Worm (Caenorhabditis elegans): ENCODE data around the gene btb-5.

Gene btb-5

DNA sequence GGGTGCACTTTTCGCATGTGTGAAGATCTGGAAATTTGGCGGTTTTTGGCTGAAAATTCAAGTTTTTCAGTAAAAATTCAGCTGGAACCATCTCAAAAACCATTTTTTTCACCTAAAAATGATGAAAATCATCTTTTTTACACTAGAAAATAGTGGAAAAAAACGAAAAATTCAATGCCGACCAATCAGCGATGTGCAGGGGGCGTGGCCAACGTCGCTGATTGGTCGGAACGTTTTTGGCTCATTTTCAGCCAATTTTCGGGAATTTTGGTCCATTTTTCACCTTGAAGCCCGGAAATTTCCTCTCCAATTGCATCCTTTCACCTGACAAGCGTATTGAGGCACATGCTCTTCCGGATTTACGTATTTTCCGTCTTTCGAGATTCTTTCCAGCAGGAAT is 23.4 kb upstream of the btb-5 start:
- peak; percentile 97 for TF ChIP-seq nfya-1 (tag; optimal IDR thresholded peaks at IDR 0.05)
- no peak for TF ChIP-seq ceh-22 (tag; optimal IDR thresholded peaks at IDR 0.05)

DNA sequence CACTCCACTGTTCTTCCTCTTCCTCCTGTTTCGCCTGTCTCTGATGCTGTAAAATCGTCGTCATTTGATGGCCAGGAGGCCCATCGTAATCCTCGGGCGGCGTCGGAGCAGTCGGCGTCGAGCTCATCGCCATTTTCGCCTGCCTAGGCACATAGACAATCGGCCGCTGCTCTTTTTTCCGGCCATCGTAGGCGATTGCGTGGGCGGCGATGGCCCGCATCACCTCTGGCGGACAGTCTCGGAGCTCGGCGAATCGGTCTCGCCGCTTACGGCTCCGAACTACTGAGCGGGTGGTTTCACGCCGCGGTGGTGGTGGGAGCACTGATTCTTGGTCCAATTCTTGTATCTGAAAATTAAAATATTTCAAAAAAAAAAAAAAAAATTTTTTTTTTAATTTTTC is 11.1 kb upstream of the btb-5 start:
- TF ChIP-seq T23F11.4 (GFP tag; optimal IDR thresholded peaks at IDR 0.05): no peak
- no peak for TF ChIP-seq ceh-24 (tag; optimal IDR thresholded peaks at IDR 0.05)
- TF ChIP-seq pag-3 (tag; optimal IDR thresholded peaks at IDR 0.05; ENCODE audit: borderline replicate concordance): no peak
- no peak for TF ChIP-seq sox-2 (GFP tag; IDR thresholded peaks at IDR 0.05)
- TF ChIP-seq unc-42 (tag; optimal IDR thresholded peaks at IDR 0.05): no peak
- no peak for TF ChIP-seq fkh-6 (tag; optimal IDR thresholded peaks at IDR 0.05)
- no peak for TF ChIP-seq pat-9 (tag; optimal IDR thresholded peaks at IDR 0.05)
- TF ChIP-seq syd-9 (tag; optimal IDR thresholded peaks at IDR 0.05): no peak
- no peak for TF ChIP-seq ztf-16 (tag; optimal IDR thresholded peaks at IDR 0.05)
- no peak for TF ChIP-seq ceh-9 (tag; optimal IDR thresholded peaks at IDR 0.05)
- no peak for TF ChIP-seq elt-4 (tag; optimal IDR thresholded peaks at IDR 0.05)
- TF ChIP-seq lim-6 (tag; optimal IDR thresholded peaks at IDR 0.05): no peak
- no peak for TF ChIP-seq tbx-2 (tag; optimal IDR thresholded peaks at IDR 0.05)
- no peak for TF ChIP-seq hlh-8 (tag; optimal IDR thresholded peaks at IDR 0.05)
- TF ChIP-seq ceh-6 (GFP tag; optimal IDR thresholded peaks at IDR 0.05): no peak
- TF ChIP-seq pros-1 (tag; optimal IDR thresholded peaks at IDR 0.05): no peak

DNA sequence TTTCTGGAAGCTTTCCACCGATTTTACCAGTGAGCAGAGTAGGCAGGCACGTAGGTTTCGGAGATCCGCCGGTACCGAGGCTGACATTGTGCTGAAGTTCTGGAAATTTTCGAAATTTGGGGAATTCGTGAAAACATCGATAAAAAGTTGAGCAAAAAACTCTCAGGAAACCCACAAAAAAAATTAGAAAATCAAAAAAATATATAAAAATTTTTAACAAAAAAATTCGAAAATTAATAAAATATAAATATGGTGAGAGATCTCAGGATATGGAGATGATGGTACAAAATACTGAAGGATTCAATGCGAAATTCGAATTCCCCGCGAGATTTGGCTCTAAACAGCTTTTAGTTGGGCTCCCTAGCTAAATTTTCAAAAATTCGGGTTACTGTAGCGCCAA is 8.7 kb upstream of the btb-5 start, which contains the start of gene spt-4:
TSS of gene spt-4 (minus strand) at position 101 of the 400 bp plus-strand sequence.
- no peak for TF ChIP-seq K02D7.2 (tag; optimal IDR thresholded peaks at IDR 0.05)
- TF ChIP-seq pqm-1 (tag; optimal IDR thresholded peaks at IDR 0.05): no peak
- TF ChIP-seq unc-86 (tag; optimal IDR thresholded peaks at IDR 0.05): no peak
- TF ChIP-seq ztf-16 (tag; optimal IDR thresholded peaks at IDR 0.05): no peak
- TF ChIP-seq unc-55 (GFP tag; optimal IDR thresholded peaks at IDR 0.05): no peak
- no peak for TF ChIP-seq pax-1 (tag; optimal IDR thresholded peaks at IDR 0.05)
- no peak for TF ChIP-seq ceh-22 (tag; optimal IDR thresholded peaks at IDR 0.05)
- no peak for TF ChIP-seq ttx-3 (tag; optimal IDR thresholded peaks at IDR 0.05)

DNA sequence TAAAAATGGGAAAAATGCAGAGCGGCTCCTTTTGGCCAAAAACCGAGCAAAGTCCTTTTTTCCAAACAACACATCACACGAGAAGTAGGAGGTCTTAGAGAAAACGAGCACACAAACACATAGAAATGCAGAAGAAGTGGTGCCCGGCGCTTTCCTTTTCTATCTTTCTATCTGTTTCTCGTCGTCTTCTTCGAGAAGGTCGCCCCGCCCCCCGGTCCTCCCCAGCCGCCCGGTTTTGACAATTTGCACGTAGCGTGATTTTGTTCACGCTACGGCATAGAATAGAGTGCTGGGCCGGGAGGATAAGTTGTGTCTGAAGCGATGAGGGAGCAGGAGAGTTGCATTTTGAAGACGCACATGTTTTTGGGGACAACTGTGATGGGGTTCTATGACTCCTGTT is 6.1 kb upstream of the btb-5 start:
- no peak for TF ChIP-seq ama-1 (optimal IDR thresholded peaks at IDR 0.05)
- peak; percentile 15 for TF ChIP-seq tbx-2 (tag; optimal IDR thresholded peaks at IDR 0.05)
- no peak for TF ChIP-seq ceh-14 (tag; optimal IDR thresholded peaks at IDR 0.05)
- no peak for TF ChIP-seq pha-4 (tag; optimal IDR thresholded peaks at IDR 0.05)
- TF ChIP-seq pag-3 (tag; optimal IDR thresholded peaks at IDR 0.05; ENCODE audit: borderline replicate concordance): no peak
- TF ChIP-seq ceh-34 (tag; optimal IDR thresholded peaks at IDR 0.05): no peak
- TF ChIP-seq lim-6 (tag; optimal IDR thresholded peaks at IDR 0.05): no peak
- TF ChIP-seq dve-1 (tag; optimal IDR thresholded peaks at IDR 0.05): no peak
- peak; percentile 24 for TF ChIP-seq unc-42 (tag; optimal IDR thresholded peaks at IDR 0.05)
- no peak for TF ChIP-seq ceh-9 (tag; optimal IDR thresholded peaks at IDR 0.05)
- no peak for TF ChIP-seq odd-2 (tag; optimal IDR thresholded peaks at IDR 0.05)
- TF ChIP-seq unc-3 (GFP tag; conservative IDR thresholded peaks at IDR 0.05): no peak; the same call in 1 of the 2 replicates
- TF ChIP-seq unc-3 (tag; optimal IDR thresholded peaks at IDR 0.05): no peak
- no peak for TF ChIP-seq gmeb-2 (tag; optimal IDR thresholded peaks at IDR 0.05)
- peak; percentile 5 for TF ChIP-seq unc-55 (GFP tag; optimal IDR thresholded peaks at IDR 0.05)
- TF ChIP-seq npax-4 (tag; optimal IDR thresholded peaks at IDR 0.05): no peak
- TF ChIP-seq hlh-8 (tag; optimal IDR thresholded peaks at IDR 0.05): no peak
- no peak for TF ChIP-seq sox-2 (GFP tag; IDR thresholded peaks at IDR 0.05)
- no peak for TF ChIP-seq C08G9.2 (tag; optimal IDR thresholded peaks at IDR 0.05)
- no peak for TF ChIP-seq sdc-2 (tag; optimal IDR thresholded peaks at IDR 0.05)
- no peak for TF ChIP-seq hlh-13 (GFP tag; optimal IDR thresholded peaks at IDR 0.05)
- no peak for TF ChIP-seq ref-2 (tag; optimal IDR thresholded peaks at IDR 0.05)
- no peak for TF ChIP-seq ceh-6 (GFP tag; optimal IDR thresholded peaks at IDR 0.05)
- no peak for TF ChIP-seq T23F11.4 (GFP tag; optimal IDR thresholded peaks at IDR 0.05)
- no peak for TF ChIP-seq ceh-2 (tag; optimal IDR thresholded peaks at IDR 0.05)
- TF ChIP-seq ceh-24 (tag; optimal IDR thresholded peaks at IDR 0.05): no peak
- no peak for TF ChIP-seq fax-1 (tag; optimal IDR thresholded peaks at IDR 0.05)
- no peak for TF ChIP-seq pat-9 (tag; optimal IDR thresholded peaks at IDR 0.05)
- no peak for TF ChIP-seq C38D4.7 (GFP tag; optimal IDR thresholded peaks at IDR 0.05)
- TF ChIP-seq ceh-18 (tag; optimal IDR thresholded peaks at IDR 0.05): peak; percentile 66
- TF ChIP-seq K02D7.2 (tag; optimal IDR thresholded peaks at IDR 0.05): no peak
- no peak for TF ChIP-seq F13H6.1 (tag; optimal IDR thresholded peaks at IDR 0.05)
- no peak for TF ChIP-seq ahr-1 (tag; optimal IDR thresholded peaks at IDR 0.05)
- no peak for TF ChIP-seq elt-4 (tag; optimal IDR thresholded peaks at IDR 0.05)
- no peak for TF ChIP-seq che-1 (tag; optimal IDR thresholded peaks at IDR 0.05)
- TF ChIP-seq dmd-4 (tag; optimal IDR thresholded peaks at IDR 0.05; ENCODE audit: borderline replicate concordance): no peak
